Fruit fly (Drosophila melanogaster) whole organism, pupa: ENCODE measurements around the gene UQCR-Q.

ENCODE experiments used
- CG9948 ChIP-seq: fragments of 200-800 bp; sonication (Bioruptor generic); optimal IDR thresholded peaks from 2 replicates; lab custom pipeline; 2018; ENCODE audit warnings: missing biosample characterization, mild to moderate bottlenecking, missing genetic modification characterization, moderate library complexity
- Ets98B ChIP-seq: fragments of 200-800 bp; sonication (Bioruptor generic); IDR thresholded peaks from 2 replicates; pipeline ENCODE4 v1.3.6; 2022; ENCODE audit warnings: missing biosample characterization, missing genetic modification characterization
- fd96Ca ChIP-seq: fragments of 200-800 bp; sonication (Bioruptor generic); IDR thresholded peaks from 3 replicates; pipeline ENCODE4 v1.3.6; 2022; ENCODE audit warnings: missing biosample characterization, missing genetic modification characterization

DNA sequence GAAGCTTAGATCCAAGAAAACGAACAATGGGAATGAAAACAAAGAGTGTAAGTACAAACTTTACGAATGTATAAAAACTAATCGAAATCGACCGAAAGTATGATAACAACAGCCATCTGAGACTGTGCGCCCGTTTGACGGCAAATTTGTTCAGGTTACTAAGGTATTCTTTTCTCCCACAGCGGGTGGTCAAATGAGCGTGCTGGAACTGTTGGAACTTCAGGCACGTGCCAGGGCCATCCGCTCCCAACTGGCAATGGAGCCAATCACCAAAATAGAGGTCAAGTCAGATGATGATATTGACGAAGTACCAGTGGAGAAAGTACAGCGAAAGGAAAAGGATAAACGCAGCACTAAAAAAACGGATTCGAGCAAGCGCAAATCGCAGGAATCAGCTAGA, 38.2 kb upstream of the UQCR-Q start, which contains the start of gene CG12229:
- TF ChIP-seq Ets98B (GFP tag; lab: Robert Waterston, UW) (no peak), fd96Ca (no peak), CG9948 (tag; lab: Kevin White, UChicago) (no peak)
